Worm (Caenorhabditis elegans): ENCODE measurements around the gene F54F7.6.

DNA sequence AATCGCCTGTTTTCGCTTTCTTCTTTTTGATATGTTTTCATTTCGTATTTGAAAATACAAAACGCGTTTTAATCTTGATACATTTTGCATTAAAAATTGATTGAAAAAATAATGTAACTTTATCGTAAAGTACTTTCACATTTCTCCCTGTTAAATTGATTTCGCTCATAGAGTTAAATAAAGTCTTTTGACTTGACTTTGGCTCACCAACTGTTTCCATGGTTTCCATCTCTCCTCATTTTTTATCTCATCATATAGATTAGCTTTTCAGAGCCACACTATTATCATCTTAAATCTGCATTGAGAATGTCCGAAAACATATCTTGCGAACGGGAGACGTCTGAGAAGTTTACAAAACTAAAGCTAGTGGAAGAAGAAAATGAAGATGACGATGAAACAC lies 1.9 kb upstream of the F54F7.6 start, which contains the start of gene F54F7.10:
- TF ChIP-seq ZK546.5 (tag; optimal IDR thresholded peaks at IDR 0.05) (no peak), R02D3.7 (tag; optimal IDR thresholded peaks at IDR 0.05) (no peak), nhr-76 (tag; optimal IDR thresholded peaks at IDR 0.05) (no peak), ceh-82 (tag; optimal IDR thresholded peaks at IDR 0.05) (no peak), jun-1 (tag; optimal IDR thresholded peaks at IDR 0.05) (no peak), lin-15B (tag; optimal IDR thresholded peaks at IDR 0.05) (no peak), ceh-28 (tag; optimal IDR thresholded peaks at IDR 0.05) (no peak), lsy-12 (tag; optimal IDR thresholded peaks at IDR 0.05) (no peak), nhr-77 (tag; optimal IDR thresholded peaks at IDR 0.05) (no peak), nhr-25 (tag; optimal IDR thresholded peaks at IDR 0.05) (no peak), ama-1 (optimal IDR thresholded peaks at IDR 0.05) (no peak), daf-12 (tag; optimal IDR thresholded peaks at IDR 0.05) (no peak)
